Worm (Caenorhabditis elegans) whole organism, late embryonic: Measurements from ENCODE around the gene ins-14.

ENCODE experiments used
- C08G9.2 ChIP-seq: sonication (generic microtip); optimal IDR thresholded peaks from 2 replicates; lab custom pipeline; 2016; ENCODE audit warnings: mild to moderate bottlenecking, missing genetic modification characterization, moderate library complexity, missing compliant biosample characterization
- ama-1 ChIP-seq: fragments of 150-350 bp; optimal IDR thresholded peaks from 2 replicates; lab custom pipeline; 2014
- unc-42 ChIP-seq: sonication (generic microtip); optimal IDR thresholded peaks from 2 replicates; lab custom pipeline; 2016; ENCODE audit warnings: missing genotype, missing genetic modification characterization, missing compliant biosample characterization

- TF ChIP-seq ama-1 (lab: Kevin White, UChicago) (no peak), C08G9.2 (tag; lab: Kevin White, UChicago) (no peak), unc-42 (tag; lab: Kevin White, UChicago) (no peak)
Observed at ce11 chrII:6742614-6743013, 3.0 kb downstream of the ins-14 start, which contains the start of gene F41G3.6.
